Worm (Caenorhabditis elegans) whole organism, L3 larva: ENCODE measurements around the gene W07G4.5.

Experiments
- R02D3.7 ChIP-seq: fragments of 150-350 bp; optimal IDR thresholded peaks from 2 replicates; lab custom pipeline; 2014; ENCODE audit warnings: missing biosample characterization, missing genetic modification characterization
- ZK546.5 ChIP-seq: sonication (generic microtip); optimal IDR thresholded peaks from 2 replicates; lab custom pipeline; 2017; ENCODE audit warnings: missing biosample characterization, missing genetic modification characterization
- ceh-16 ChIP-seq: sonication (generic microtip); optimal IDR thresholded peaks from 2 replicates; lab custom pipeline; 2017; ENCODE audit warnings: missing biosample characterization, missing genetic modification characterization
- ceh-28 ChIP-seq: fragments of 150-350 bp; optimal IDR thresholded peaks from 2 replicates; lab custom pipeline; 2014; ENCODE audit warnings: missing biosample characterization, missing genetic modification reagents, missing genetic modification characterization
- ceh-82 ChIP-seq: fragments of 150-350 bp; optimal IDR thresholded peaks from 2 replicates; lab custom pipeline; 2014; ENCODE audit warnings: missing biosample characterization, missing genetic modification characterization
- egl-27 ChIP-seq: sonication (generic microtip); optimal IDR thresholded peaks from 4 replicates; lab custom pipeline; 2017; ENCODE audit warnings: missing biosample characterization, missing genetic modification reagents, missing genetic modification characterization
- egl-5 ChIP-seq: fragments of 150-350 bp; optimal IDR thresholded peaks from 2 replicates; lab custom pipeline; 2017; ENCODE audit warnings: missing biosample characterization, missing genetic modification reagents, missing genetic modification characterization, inconsistent platforms
- elt-1 ChIP-seq: fragments of 150-350 bp; optimal IDR thresholded peaks from 2 replicates; lab custom pipeline; 2014; ENCODE audit warnings: missing biosample characterization, missing genetic modification characterization
- elt-2 ChIP-seq: sonication (generic microtip); optimal IDR thresholded peaks from 2 replicates; lab custom pipeline; 2016; ENCODE audit warnings: missing genetic modification reagents, mild to moderate bottlenecking, missing genetic modification characterization, missing compliant biosample characterization
- elt-3 ChIP-seq, 3 experiments: fragments of 150-350 bp in 1 of 3; sonication (generic microtip) in 2 of 3; optimal IDR thresholded peaks; 2 replicates in 2 of 3; 4 replicates in 1 of 3; lab custom pipeline; 2014 to 2017; ENCODE audit warnings: missing biosample characterization in 3 of 3, missing genetic modification characterization in 3 of 3
- eor-1 ChIP-seq, 2 experiments: fragments of 150-350 bp; optimal IDR thresholded peaks; 2 replicates each; lab custom pipeline; 2014 to 2018; ENCODE audit warnings: missing biosample characterization in 2 of 2, missing genetic modification characterization in 2 of 2
- fkh-2 ChIP-seq: fragments of 150-350 bp; optimal IDR thresholded peaks from 2 replicates; lab custom pipeline; 2014; ENCODE audit warnings: missing biosample characterization, missing genetic modification reagents, missing genetic modification characterization
- fos-1 ChIP-seq: fragments of 150-350 bp; optimal IDR thresholded peaks from 2 replicates; lab custom pipeline; 2014; ENCODE audit warnings: missing biosample characterization, missing genetic modification characterization
- jun-1 ChIP-seq: fragments of 150-350 bp; optimal IDR thresholded peaks from 2 replicates; lab custom pipeline; 2014; ENCODE audit warnings: missing biosample characterization, missing genetic modification reagents, missing genetic modification characterization
- lin-15B ChIP-seq: fragments of 150-350 bp; optimal IDR thresholded peaks from 2 replicates; lab custom pipeline; 2014; ENCODE audit warnings: missing biosample characterization, missing genetic modification characterization
- lsy-12 ChIP-seq: sonication (generic microtip); optimal IDR thresholded peaks from 2 replicates; lab custom pipeline; 2016; ENCODE audit warnings: mild to moderate bottlenecking, missing genetic modification characterization, missing compliant biosample characterization
- mdl-1 ChIP-seq: fragments of 150-350 bp; optimal IDR thresholded peaks from 2 replicates; lab custom pipeline; 2014; ENCODE audit warnings: missing biosample characterization, missing genetic modification characterization
- nfya-1 ChIP-seq: sonication (generic microtip); optimal IDR thresholded peaks from 2 replicates; lab custom pipeline; 2017; ENCODE audit warnings: missing genetic modification characterization, mild to moderate bottlenecking, missing compliant biosample characterization, antibody characterized with exemption, moderate library complexity; ENCODE audit not compliant: insufficient read depth
- nhr-11 ChIP-seq: fragments of 150-350 bp; optimal IDR thresholded peaks from 2 replicates; lab custom pipeline; 2014; ENCODE audit warnings: missing biosample characterization, missing genetic modification characterization
- nhr-12 ChIP-seq: fragments of 150-350 bp; optimal IDR thresholded peaks from 2 replicates; lab custom pipeline; 2014; ENCODE audit warnings: missing biosample characterization, missing genetic modification characterization
- nhr-23 ChIP-seq: fragments of 150-350 bp; optimal IDR thresholded peaks from 2 replicates; lab custom pipeline; 2014; ENCODE audit warnings: missing biosample characterization, missing genetic modification reagents, missing genetic modification characterization
- nhr-237 ChIP-seq: fragments of 150-350 bp; optimal IDR thresholded peaks from 2 replicates; lab custom pipeline; 2014; ENCODE audit warnings: missing biosample characterization, missing genetic modification characterization
- nhr-25 ChIP-seq: sonication (generic microtip); optimal IDR thresholded peaks from 2 replicates; lab custom pipeline; 2017; ENCODE audit warnings: missing biosample characterization, missing genetic modification characterization
- nhr-43 ChIP-seq: sonication (generic microtip); optimal IDR thresholded peaks from 2 replicates; lab custom pipeline; 2016; ENCODE audit warnings: mild to moderate bottlenecking, missing genetic modification characterization, missing compliant biosample characterization; ENCODE audit not compliant: poor library complexity, severe bottlenecking
- nhr-67 ChIP-seq: fragments of 150-350 bp; optimal IDR thresholded peaks from 2 replicates; lab custom pipeline; 2014; ENCODE audit warnings: missing biosample characterization, missing genetic modification characterization
- nhr-77 ChIP-seq: fragments of 150-350 bp; optimal IDR thresholded peaks from 2 replicates; lab custom pipeline; 2014; ENCODE audit warnings: missing biosample characterization, missing genetic modification characterization
- pha-4 ChIP-seq: fragments of 150-350 bp; optimal IDR thresholded peaks from 2 replicates; lab custom pipeline; 2014; ENCODE audit warnings: missing biosample characterization, missing genetic modification reagents, missing genetic modification characterization
- skn-1 ChIP-seq: fragments of 150-350 bp; optimal IDR thresholded peaks from 2 replicates; lab custom pipeline; 2014; ENCODE audit warnings: missing biosample characterization, missing genetic modification characterization
- snpc-4 ChIP-seq: fragments of 150-350 bp; optimal IDR thresholded peaks from 2 replicates; lab custom pipeline; 2014; ENCODE audit warnings: missing biosample characterization, missing genetic modification characterization
- unc-62 ChIP-seq: fragments of 150-350 bp; sonication (generic microtip); optimal IDR thresholded peaks from 4 replicates; lab custom pipeline; 2014; ENCODE audit warnings: missing biosample characterization, missing genetic modification reagents, missing genetic modification characterization
- zag-1 ChIP-seq: fragments of 150-350 bp; optimal IDR thresholded peaks from 2 replicates; lab custom pipeline; 2014; ENCODE audit warnings: missing biosample characterization, missing genetic modification characterization
- ztf-11 ChIP-seq: fragments of 150-350 bp; optimal IDR thresholded peaks from 2 replicates; lab custom pipeline; 2014; ENCODE audit warnings: missing biosample characterization, missing genetic modification characterization

W07G4.5 gene

ce11 chrV:13003378-13003777 is 44.4 kb upstream of the W07G4.5 start (continued):
- TF ChIP-seq R02D3.7 (tag; lab: Kevin White, UChicago), result no peak
- TF ChIP-seq elt-2 (tag; lab: Kevin White, UChicago), result peak; percentile 61
- no peak for TF ChIP-seq fkh-2 (tag; lab: Kevin White, UChicago)
- TF ChIP-seq eor-1 (tag; optimal IDR thresholded peaks at IDR 0.05; lab: Kevin White, UChicago), result no peak
- no peak for TF ChIP-seq ceh-16 (tag; lab: Kevin White, UChicago)

- no peak for TF ChIP-seq ceh-28 (tag; lab: Kevin White, UChicago)
- TF ChIP-seq egl-5 (tag; lab: Kevin White, UChicago), result no peak
- TF ChIP-seq skn-1 (tag; lab: Kevin White, UChicago), result no peak
- no peak for TF ChIP-seq lsy-12 (tag; lab: Kevin White, UChicago)
- no peak for TF ChIP-seq pha-4
- TF ChIP-seq jun-1 (tag; lab: Kevin White, UChicago), result no peak
These were observed 43.4 kb upstream of the W07G4.5 start for ce11 chrV:13004374-13004773.

DNA sequence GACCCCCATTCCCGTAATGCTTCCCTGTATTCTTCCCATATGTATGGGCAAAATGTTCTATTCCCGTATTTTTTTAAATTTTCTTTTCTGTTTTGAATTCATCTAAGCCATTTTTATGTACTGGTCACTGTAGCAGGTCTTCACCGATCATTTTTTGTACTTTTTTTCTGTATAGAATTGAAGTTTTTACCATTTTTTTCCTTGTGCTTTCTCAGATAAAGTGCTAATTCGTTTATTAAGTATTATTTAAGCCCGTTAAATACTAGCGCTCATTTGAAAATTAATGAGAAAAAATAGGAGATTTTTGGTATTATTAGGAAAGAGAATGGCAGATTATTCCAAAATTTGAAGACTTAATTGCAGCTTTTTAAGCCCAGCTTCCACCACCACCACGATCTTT is 41.0 kb upstream of the W07G4.5 start:
- TF ChIP-seq nhr-12 (tag; lab: Kevin White, UChicago), result no peak
- no peak for TF ChIP-seq ceh-16 (tag; lab: Kevin White, UChicago)
- TF ChIP-seq nhr-237 (tag; lab: Kevin White, UChicago), result no peak
- TF ChIP-seq lin-15B, result no peak
- TF ChIP-seq egl-27 (tag; lab: Kevin White, UChicago), result no peak
- no peak for TF ChIP-seq ceh-82 (tag; lab: Kevin White, UChicago)
- TF ChIP-seq nhr-23 (tag; lab: Kevin White, UChicago), result no peak
- no peak for TF ChIP-seq elt-3 (tag; optimal IDR thresholded peaks at IDR 0.05; lab: Kevin White, UChicago)
- TF ChIP-seq unc-62, result no peak
- TF ChIP-seq nfya-1, result no peak

- TF ChIP-seq snpc-4 (no peak), fos-1 (tag; lab: Kevin White, UChicago) (no peak), pha-4 (no peak), ceh-28 (tag; lab: Kevin White, UChicago) (no peak), nhr-11 (no peak), eor-1 (tag; optimal IDR thresholded peaks at IDR 0.05; lab: Kevin White, UChicago) (no peak)
- TF ChIP-seq, all 47 proteins: peak for 0
These were observed 39.0 kb upstream of the W07G4.5 start, which contains the start of gene F15B9.10 for ce11 chrV:13008825-13009224. Gene F15B9.10 (minus strand): TSS chrV:13008925.

DNA sequence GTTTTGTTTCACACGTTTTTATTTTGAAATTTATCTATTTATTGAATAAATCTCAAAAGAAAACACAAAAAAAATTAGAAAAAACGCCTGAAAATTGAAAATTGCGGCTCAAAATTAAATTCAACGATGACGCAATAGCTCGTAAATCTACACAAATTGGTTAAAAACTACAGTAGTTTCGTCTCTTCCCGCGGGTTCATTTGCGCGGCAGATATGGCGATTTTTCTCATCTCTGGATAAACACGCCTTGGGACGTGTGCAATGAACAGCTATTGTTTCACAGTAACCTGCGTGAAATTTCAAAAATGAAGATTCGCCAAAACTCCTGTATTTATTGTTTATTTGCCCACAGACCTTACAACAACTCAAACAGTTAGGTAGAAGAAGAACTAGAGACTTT is 38.5 kb upstream of the W07G4.5 start:
- TF ChIP-seq nhr-67 (no peak), nhr-77 (no peak), mdl-1 (no peak), nfya-1 (no peak), jun-1 (tag; lab: Kevin White, UChicago) (no peak), nhr-43 (tag; lab: Kevin White, UChicago) (no peak), ztf-11 (no peak), ceh-28 (tag; lab: Kevin White, UChicago) (no peak), fkh-2 (tag; lab: Kevin White, UChicago) (no peak), zag-1 (tag; lab: Kevin White, UChicago) (no peak)

- TF ChIP-seq lsy-12 (tag; lab: Kevin White, UChicago) (no peak), ZK546.5 (tag; lab: Kevin White, UChicago) (no peak), pha-4 (peak; percentile 2), elt-2 (tag; lab: Kevin White, UChicago) (peak; percentile 25), nfya-1 (peak; percentile 58), egl-5 (tag; lab: Kevin White, UChicago) (peak; percentile 23), elt-1 (tag; lab: Kevin White, UChicago) (no peak), ceh-28 (tag; lab: Kevin White, UChicago) (peak; percentile 14), nhr-25 (tag; lab: Kevin White, UChicago) (peak; percentile 1), jun-1 (tag; lab: Kevin White, UChicago) (no peak)
These were observed 37.9 kb upstream of the W07G4.5 start for ce11 chrV:13009843-13010242.
